Worm (Caenorhabditis elegans) whole organism, young adult: ENCODE results near the gene F07E5.12.

Source experiments
- B0035.1 ChIP-seq: sonication (generic microtip); optimal IDR thresholded peaks from 2 replicates; lab custom pipeline; 2016; ENCODE audit warnings: missing genetic modification characterization, mild to moderate bottlenecking, missing compliant biosample characterization, missing genotype, missing genetic modification reagents
- F57C9.4 ChIP-seq: sonication (generic microtip); optimal IDR thresholded peaks from 2 replicates; lab custom pipeline; 2017; ENCODE audit warnings: mild to moderate bottlenecking, missing genetic modification characterization, missing compliant biosample characterization
- ama-1 ChIP-seq, 3 experiments: fragments of 150-350 bp in 1 of 3; sonication (generic microtip) in 2 of 3; optimal IDR thresholded peaks; 2 replicates each; lab custom pipeline; 2014 to 2018; ENCODE audit warnings: missing biosample characterization in 2 of 3, missing genetic modification characterization in 2 of 3, missing genetic modification reagents in 2 of 3
- hmg-1.2 ChIP-seq: fragments of 200-800 bp; sonication (Bioruptor generic); IDR thresholded peaks from 2 replicates; pipeline ENCODE4 v1.3.6; 2022; ENCODE audit warnings: missing genetic modification reagents, missing genetic modification characterization, missing compliant biosample characterization
- snpc-4 ChIP-seq, 5 experiments: fragments of 150-350 bp in 1 of 5; sonication (generic microtip) in 4 of 5; optimal IDR thresholded peaks; 2 replicates each; lab custom pipeline; 2014 to 2018; ENCODE audit warnings: missing genetic modification characterization in 5 of 5, missing biosample characterization in 3 of 5, antibody characterized with exemption in 2 of 5, mild to moderate bottlenecking in 2 of 5, missing compliant biosample characterization in 2 of 5, missing genotype in 2 of 5, moderate library complexity in 2 of 5, missing genetic modification reagents in 1 of 5
- ztf-26 ChIP-seq: sonication (generic microtip); optimal IDR thresholded peaks from 2 replicates; lab custom pipeline; 2017; ENCODE audit warnings: missing genetic modification characterization, missing compliant biosample characterization

DNA sequence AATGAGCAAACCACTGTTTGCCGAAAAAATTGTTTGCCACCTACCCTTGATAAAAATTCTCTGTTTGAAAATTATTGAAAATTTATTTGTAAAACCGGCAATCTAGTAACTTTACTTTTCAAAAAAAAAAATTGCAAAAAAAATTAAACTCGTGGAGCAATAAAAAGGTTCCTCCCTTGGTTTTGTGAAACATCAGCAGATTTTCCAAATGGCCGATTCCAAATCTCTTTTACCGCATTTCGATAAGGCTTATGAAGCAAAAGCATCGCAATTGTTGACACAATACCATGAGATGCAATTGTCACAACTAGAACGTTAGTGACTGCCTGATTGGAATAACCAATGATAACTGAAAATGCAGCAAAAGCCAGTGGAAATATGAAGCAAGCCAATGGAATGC lies 46.7 kb downstream of the F07E5.12 start:
- no peak for TF ChIP-seq ama-1 (optimal IDR thresholded peaks at IDR 0.05; lab: Kevin White, UChicago)
- TF ChIP-seq ama-1 (GFP tag; optimal IDR thresholded peaks at IDR 0.05; lab: Kevin White, UChicago): no peak
- TF ChIP-seq ztf-26 (tag; lab: Kevin White, UChicago): no peak
- TF ChIP-seq B0035.1: no peak
- TF ChIP-seq F57C9.4: no peak
- TF ChIP-seq hmg-1.2: no peak
- TF ChIP-seq snpc-4 (GFP tag; optimal IDR thresholded peaks at IDR 0.05; lab: Kevin White, UChicago): no peak
- TF ChIP-seq snpc-4 (tag; optimal IDR thresholded peaks at IDR 0.05; lab: Kevin White, UChicago): no peak
